In the genomic region with DNA sequence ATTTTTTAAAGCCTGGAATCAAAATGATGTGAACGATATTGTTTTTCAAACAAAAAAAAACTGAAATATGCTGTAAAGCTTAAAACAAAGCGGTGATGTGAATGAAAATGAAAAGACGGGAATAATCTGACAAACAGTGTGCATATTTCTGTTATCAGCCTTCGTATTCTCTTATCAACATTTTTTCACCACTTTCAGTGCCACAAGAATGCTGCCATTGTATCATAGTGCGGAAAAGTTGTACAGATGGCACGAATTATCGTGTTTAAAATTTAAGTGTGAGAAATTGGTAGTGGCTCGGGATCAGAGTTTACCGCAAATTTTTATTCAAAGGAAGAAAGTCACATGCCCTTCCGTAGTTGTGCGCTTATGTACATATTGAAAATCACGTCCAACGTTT, we compare ENCODE assay signal across 1 worm cellular context.
A peak's percentile ranks its signal among the peaks of the same experiment; 100 is the strongest.
TF ChIP-seq lines count a peak whose summit lies in the region.

A gene (minus strand): TSS at position 12 of the 400 bp plus-strand sequence.

TF ChIP-seq in whole organism, L1 larva, 84 proteins besides CTCF, POLR2A, EP300 and RAD21 (continued from another document):
- no peak for TF ChIP-seq nhr-84 (tag; optimal IDR thresholded peaks at IDR 0.05; lab: Kevin White, UChicago)
- TF ChIP-seq egl-13 (tag; optimal IDR thresholded peaks at IDR 0.05; lab: Kevin White, UChicago) = no peak
- TF ChIP-seq pax-3 (tag; optimal IDR thresholded peaks at IDR 0.05; lab: Kevin White, UChicago) = no peak
- TF ChIP-seq jun-1 (tag; optimal IDR thresholded peaks at IDR 0.05; lab: Kevin White, UChicago) = peak; percentile 23
